Fruit fly (Drosophila melanogaster) whole organism, wandering third instar larva: ENCODE data around the gene CG31549.
A peak's percentile ranks its signal among the peaks of the same experiment; 100 is the strongest.

Experiments
- Abd-B ChIP-seq: fragments of >200 bp; optimal IDR thresholded peaks from 2 replicates; lab custom pipeline; 2017; ENCODE audit warnings: missing biosample characterization, missing genetic modification characterization
- CG32264 ChIP-seq: fragments of 200-800 bp; sonication (Bioruptor generic); optimal IDR thresholded peaks from 2 replicates; lab custom pipeline; 2016; ENCODE audit warnings: missing biosample characterization, missing genetic modification characterization
- CG9705 ChIP-seq: fragments of 200-800 bp; sonication (Bioruptor generic); optimal IDR thresholded peaks from 2 replicates; lab custom pipeline; 2018; ENCODE audit warnings: missing biosample characterization, mild to moderate bottlenecking, missing genetic modification characterization
- CrebA ChIP-seq: fragments of 200-800 bp; sonication (Bioruptor generic); optimal IDR thresholded peaks from 2 replicates; lab custom pipeline; 2016; ENCODE audit warnings: missing biosample characterization, mild to moderate bottlenecking, missing genetic modification characterization, borderline replicate concordance
- Dfd ChIP-seq: fragments of >200 bp; optimal IDR thresholded peaks from 2 replicates; lab custom pipeline; 2017; ENCODE audit warnings: missing biosample characterization, missing genetic modification characterization
- Dif ChIP-seq: fragments of 200-275, 200-300 bp; sonication (Bioruptor generic); optimal IDR thresholded peaks from 2 replicates; lab custom pipeline; 2018; ENCODE audit warnings: missing biosample characterization, missing genetic modification characterization; ENCODE audit not compliant: partially characterized antibody
- GATAd ChIP-seq: sonication (Bioruptor generic); optimal IDR thresholded peaks from 2 replicates; lab custom pipeline; 2016; ENCODE audit warnings: missing biosample characterization, missing genetic modification characterization
- HLH106 ChIP-seq: fragments of 200-800 bp; optimal IDR thresholded peaks from 3 replicates; lab custom pipeline; 2019; ENCODE audit warnings: missing biosample characterization, mild to moderate bottlenecking, missing genetic modification characterization, moderate library complexity
- Hnf4 ChIP-seq: fragments of 200-800 bp; sonication (Bioruptor generic); optimal IDR thresholded peaks from 2 replicates; lab custom pipeline; 2016; ENCODE audit warnings: missing biosample characterization, mild to moderate bottlenecking, missing genetic modification characterization
- Hr78 ChIP-seq: fragments of >200 bp; optimal IDR thresholded peaks from 2 replicates; lab custom pipeline; 2017; ENCODE audit warnings: missing biosample characterization, missing genetic modification characterization
- Hr83 ChIP-seq: fragments of 200-300 bp; sonication (Bioruptor generic); optimal IDR thresholded peaks from 2 replicates; lab custom pipeline; 2016; ENCODE audit warnings: missing biosample characterization, mild to moderate bottlenecking, missing genetic modification characterization, moderate library complexity; ENCODE audit not compliant: poor library complexity, severe bottlenecking
- Jra ChIP-seq: sonication (Bioruptor generic); optimal IDR thresholded peaks from 2 replicates; lab custom pipeline; 2016; ENCODE audit warnings: missing biosample characterization, missing genetic modification characterization
- Mio ChIP-seq: sonication (Bioruptor generic); optimal IDR thresholded peaks from 2 replicates; lab custom pipeline; 2016; ENCODE audit warnings: missing biosample characterization, missing genetic modification characterization
- Myc ChIP-seq: fragments of >200 bp; optimal IDR thresholded peaks from 2 replicates; lab custom pipeline; 2017
- N ChIP-seq: fragments of >200 bp; optimal IDR thresholded peaks from 2 replicates; lab custom pipeline; 2018; ENCODE audit warnings: missing biosample characterization, missing external identifiers, missing genetic modification characterization
- OdsH ChIP-seq: fragments of 200-800 bp; sonication (Bioruptor generic); optimal IDR thresholded peaks from 2 replicates; lab custom pipeline; 2016; ENCODE audit warnings: missing biosample characterization, mild to moderate bottlenecking, missing genetic modification characterization
- Rel ChIP-seq, 2 experiments: fragments of 200-800 bp; sonication (Bioruptor generic) in 1 of 2; optimal IDR thresholded peaks; 2 replicates in 1 of 2; 3 replicates in 1 of 2; lab custom pipeline; 2016 to 2019; ENCODE audit warnings: mild to moderate bottlenecking in 2 of 2, missing biosample characterization in 2 of 2, missing genetic modification characterization in 2 of 2, moderate library complexity in 1 of 2
- Sp1 ChIP-seq: fragments of 200-800 bp; sonication (Bioruptor generic); optimal IDR thresholded peaks from 3 replicates; lab custom pipeline; 2019; ENCODE audit warnings: missing biosample characterization, mild to moderate bottlenecking, missing genetic modification characterization, moderate library complexity
- Vsx2 ChIP-seq: fragments of 200-300, 225-300 bp; sonication (Bioruptor generic); optimal IDR thresholded peaks from 2 replicates; lab custom pipeline; 2018; ENCODE audit warnings: missing biosample characterization, missing genetic modification characterization; ENCODE audit not compliant: partially characterized antibody
- br ChIP-seq: fragments of 200-800 bp; sonication (Bioruptor generic); optimal IDR thresholded peaks from 2 replicates; lab custom pipeline; 2016; ENCODE audit warnings: missing biosample characterization, missing genetic modification characterization
- brk ChIP-seq: fragments of 200-800 bp; sonication (Bioruptor generic); optimal IDR thresholded peaks from 2 replicates; lab custom pipeline; 2016; ENCODE audit warnings: missing biosample characterization, mild to moderate bottlenecking, missing genetic modification characterization
- dl ChIP-seq, 2 experiments: fragments of 175-275, 200-275 bp in 1 of 2; fragments of 200-275 bp in 1 of 2; sonication (Bioruptor generic); optimal IDR thresholded peaks; lab custom pipeline; 2018; ENCODE audit warnings: mild to moderate bottlenecking in 2 of 2, missing biosample characterization in 2 of 2, missing genetic modification characterization in 2 of 2, moderate library complexity in 2 of 2; ENCODE audit not compliant: partially characterized antibody in 2 of 2, insufficient read depth in 1 of 2
- dmrt93B ChIP-seq: fragments of 200-800 bp; sonication (Bioruptor generic); optimal IDR thresholded peaks from 2 replicates; lab custom pipeline; 2018; ENCODE audit warnings: missing biosample characterization, mild to moderate bottlenecking, missing genetic modification characterization
- dsf ChIP-seq: sonication (Bioruptor generic); optimal IDR thresholded peaks from 2 replicates; lab custom pipeline; 2016; ENCODE audit warnings: missing biosample characterization, missing genetic modification characterization, borderline replicate concordance
- ey ChIP-seq: fragments of 200-800 bp; sonication (Bioruptor generic); optimal IDR thresholded peaks from 2 replicates; lab custom pipeline; 2016; ENCODE audit warnings: missing biosample characterization, missing genetic modification characterization
- foxo ChIP-seq, 2 experiments: fragments of 200-800 bp; sonication (Bioruptor generic); optimal IDR thresholded peaks; 2 replicates in 1 of 2; 3 replicates in 1 of 2; lab custom pipeline; 2016 to 2017; ENCODE audit warnings: missing biosample characterization in 2 of 2, missing genetic modification characterization in 2 of 2
- fru ChIP-seq: fragments of 200-800 bp; sonication (Bioruptor generic); optimal IDR thresholded peaks from 3 replicates; lab custom pipeline; 2016; ENCODE audit warnings: missing biosample characterization, mild to moderate bottlenecking, missing genetic modification characterization
- h ChIP-seq: fragments of 200-800 bp; sonication (Bioruptor generic); optimal IDR thresholded peaks from 3 replicates; lab custom pipeline; 2016; ENCODE audit warnings: missing biosample characterization, mild to moderate bottlenecking, missing genetic modification characterization
- jim ChIP-seq: fragments of 175-275, 200-325 bp; sonication (Bioruptor generic); optimal IDR thresholded peaks from 2 replicates; lab custom pipeline; 2016; ENCODE audit warnings: missing biosample characterization, mild to moderate bottlenecking, missing genetic modification characterization
- lola ChIP-seq: fragments of >200 bp; optimal IDR thresholded peaks from 2 replicates; lab custom pipeline; 2017; ENCODE audit warnings: missing biosample characterization, missing genetic modification characterization
- pan ChIP-seq: fragments of >200 bp; optimal IDR thresholded peaks from 2 replicates; lab custom pipeline; 2017
- psq ChIP-seq: fragments of 200-800 bp; sonication (Bioruptor generic); optimal IDR thresholded peaks from 3 replicates; lab custom pipeline; 2017; ENCODE audit warnings: missing biosample characterization, mild to moderate bottlenecking, missing genetic modification characterization, moderate library complexity
- rgr ChIP-seq: fragments of 200-800 bp; sonication (Bioruptor generic); optimal IDR thresholded peaks from 3 replicates; lab custom pipeline; 2016; ENCODE audit warnings: missing biosample characterization, mild to moderate bottlenecking, missing genetic modification characterization
- sage ChIP-seq: fragments of 200-800 bp; sonication (Bioruptor generic); optimal IDR thresholded peaks from 2 replicates; lab custom pipeline; 2016; ENCODE audit warnings: missing biosample characterization, mild to moderate bottlenecking, missing genetic modification characterization
- sv ChIP-seq: fragments of 200-800 bp; sonication (Bioruptor generic); optimal IDR thresholded peaks from 3 replicates; lab custom pipeline; 2016; ENCODE audit warnings: missing biosample characterization, missing genetic modification characterization
- tai ChIP-seq: sonication (Bioruptor generic); optimal IDR thresholded peaks from 2 replicates; lab custom pipeline; 2016; ENCODE audit warnings: missing biosample characterization, missing genetic modification characterization
- usp ChIP-seq: fragments of >200 bp; optimal IDR thresholded peaks from 2 replicates; lab custom pipeline; 2017; ENCODE audit warnings: missing biosample characterization, missing genetic modification characterization
- woc ChIP-seq: sonication (Bioruptor generic); optimal IDR thresholded peaks from 2 replicates; lab custom pipeline; 2016; ENCODE audit warnings: missing biosample characterization, mild to moderate bottlenecking, missing genetic modification characterization

CG31549 gene

dm6 chr3R:5622406-5622752, 9.6 kb upstream of the CG31549 start:
- TF ChIP-seq woc (GFP tag; lab: Kevin White, UChicago) (no peak), Mio (GFP tag; lab: Kevin White, UChicago) (no peak), jim (no peak), OdsH (GFP tag; lab: Kevin White, UChicago) (no peak), rgr (GFP tag; lab: Kevin White, UChicago) (no peak), HLH106 (no peak), CG9705 (GFP tag; lab: Kevin White, UChicago) (no peak), Dif (GFP tag; lab: Kevin White, UChicago) (no peak), psq (GFP tag; lab: Kevin White, UChicago) (no peak), dl (GFP tag; optimal IDR thresholded peaks at IDR 0.05; lab: Kevin White, UChicago; ENCODE audit: insufficient read depth in 1 of 2, partially characterized antibody in 2 of 2) (no peak), lola (GFP tag; lab: Kevin White, UChicago) (no peak), ey (GFP tag; lab: Kevin White, UChicago) (no peak), Myc (lab: Kevin White, UChicago) (no peak), fru (GFP tag; lab: Kevin White, UChicago) (no peak), h (GFP tag; lab: Kevin White, UChicago) (no peak)
- TF ChIP-seq, all 38 proteins: peak for 0

dm6 chr3R:5622985-5623630, 8.9 kb upstream of the CG31549 start:
- TF ChIP-seq CG9705 (GFP tag; lab: Kevin White, UChicago) (peak; percentile 66), Hr78 (GFP tag; lab: Kevin White, UChicago) (no peak), OdsH (GFP tag; lab: Kevin White, UChicago) (peak; percentile 79), Hnf4 (GFP tag; lab: Kevin White, UChicago) (peak; percentile 89), dl (GFP tag; optimal IDR thresholded peaks at IDR 0.05; lab: Kevin White, UChicago; ENCODE audit: insufficient read depth in 1 of 2, partially characterized antibody in 2 of 2) (no peak), N (no peak), Vsx2 (GFP tag; lab: Kevin White, UChicago) (no peak), h (GFP tag; lab: Kevin White, UChicago) (peak; percentile 80), CrebA (GFP tag; lab: Kevin White, UChicago) (no peak), foxo (GFP tag; optimal IDR thresholded peaks at IDR 0.05; lab: Kevin White, UChicago) (peak; percentile 21 to 68), br (GFP tag; lab: Kevin White, UChicago) (peak; percentile 71), sv (peak; percentile 14), Myc (lab: Kevin White, UChicago) (no peak), Jra (GFP tag; lab: Kevin White, UChicago) (peak; percentile 87), Hr83 (GFP tag; lab: Kevin White, UChicago) (peak; percentile 97), usp (GFP tag; lab: Kevin White, UChicago) (no peak), dsf (GFP tag; lab: Kevin White, UChicago) (peak; percentile 41), Dfd (no peak), woc (GFP tag; lab: Kevin White, UChicago) (peak; percentile 36), tai (GFP tag; lab: Kevin White, UChicago) (no peak), GATAd (GFP tag; lab: Kevin White, UChicago) (no peak), psq (GFP tag; lab: Kevin White, UChicago) (no peak), Abd-B (GFP tag; lab: Kevin White, UChicago) (no peak), lola (GFP tag; lab: Kevin White, UChicago) (no peak), Sp1 (GFP tag; lab: Kevin White, UChicago) (peak; percentile 70), Rel (GFP tag; optimal IDR thresholded peaks at IDR 0.05; lab: Kevin White, UChicago) (no peak), Rel (tag; optimal IDR thresholded peaks at IDR 0.05; lab: Kevin White, UChicago) (peak; percentile 25), HLH106 (peak; percentile 28), jim (peak; percentile 75), rgr (GFP tag; lab: Kevin White, UChicago) (peak; percentile 84), ey (GFP tag; lab: Kevin White, UChicago) (peak; percentile 33), dmrt93B (GFP tag; lab: Kevin White, UChicago) (peak; percentile 36), CG32264 (GFP tag; lab: Kevin White, UChicago) (peak; percentile 62), pan (lab: Kevin White, UChicago) (no peak), fru (GFP tag; lab: Kevin White, UChicago) (peak; percentile 72), brk (GFP tag; lab: Kevin White, UChicago) (peak; percentile 82), sage (GFP tag; lab: Kevin White, UChicago) (peak; percentile 42), Dif (GFP tag; lab: Kevin White, UChicago) (no peak), Mio (GFP tag; lab: Kevin White, UChicago) (peak; percentile 12)
